Worm (Caenorhabditis elegans) whole organism, late embryonic: Measurements from ENCODE around the gene grsp-3.

Experiments used
- ceh-22 ChIP-seq: sonication (generic microtip); optimal IDR thresholded peaks from 2 replicates; lab custom pipeline; 2017; ENCODE audit warnings: missing biosample characterization, missing genetic modification characterization
- ceh-34 ChIP-seq: sonication (generic microtip); optimal IDR thresholded peaks from 2 replicates; lab custom pipeline; 2016; ENCODE audit warnings: mild to moderate bottlenecking, missing genetic modification characterization, missing compliant biosample characterization
- dve-1 ChIP-seq: sonication (generic microtip); optimal IDR thresholded peaks from 2 replicates; lab custom pipeline; 2017; ENCODE audit warnings: antibody characterized with exemption, mild to moderate bottlenecking, missing genetic modification characterization, missing compliant biosample characterization
- nfya-1 ChIP-seq: sonication (generic microtip); optimal IDR thresholded peaks from 2 replicates; lab custom pipeline; 2017; ENCODE audit warnings: missing genetic modification characterization, mild to moderate bottlenecking, missing compliant biosample characterization, antibody characterized with exemption, moderate library complexity
- pha-4 ChIP-seq: fragments of 150-350 bp; optimal IDR thresholded peaks from 2 replicates; lab custom pipeline; 2018; ENCODE audit warnings: missing biosample characterization, missing genetic modification reagents, missing genetic modification characterization
- sox-4 ChIP-seq: sonication (generic microtip); optimal IDR thresholded peaks from 2 replicates; lab custom pipeline; 2017; ENCODE audit warnings: mild to moderate bottlenecking, missing genetic modification characterization, inconsistent platforms, missing compliant biosample characterization
- unc-3 ChIP-seq, 2 experiments: fragments of 200-800 bp in 1 of 2; sonication (Bioruptor generic) in 1 of 2; sonication (generic microtip) in 1 of 2; conservative IDR thresholded peaks in 1 of 2; optimal IDR thresholded peaks in 1 of 2; 2 replicates each; pipeline versions ENCODE4 v1.3.6 to Lab custom; 2016 to 2022; ENCODE audit warnings: missing compliant biosample characterization in 2 of 2, missing genetic modification characterization in 2 of 2, missing genetic modification reagents in 1 of 2

DNA sequence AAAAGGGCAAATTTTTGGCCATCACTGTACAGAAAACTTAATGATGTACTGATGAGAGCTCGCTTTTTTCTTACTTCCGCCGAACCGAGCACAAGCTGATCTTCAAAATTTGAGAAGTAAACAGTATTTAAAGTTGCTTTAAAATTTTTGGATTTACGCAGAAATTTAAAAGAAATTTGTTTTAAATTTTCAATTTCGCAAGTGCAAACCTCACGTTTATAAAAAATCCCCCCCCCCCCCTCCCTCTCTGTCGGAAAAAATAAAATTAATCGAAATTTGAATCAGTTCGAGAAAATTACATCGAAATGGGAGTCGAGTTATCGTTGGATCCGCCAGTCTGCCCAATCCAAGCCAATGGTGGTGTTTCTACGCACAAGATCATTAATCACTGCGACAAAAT lies 21.6 kb upstream of the grsp-3 start, which contains the start of gene C34D4.3:
- TF ChIP-seq ceh-34 = no peak
- TF ChIP-seq unc-3 (GFP tag; conservative IDR thresholded peaks at IDR 0.05; lab: Robert Waterston, UW) = no peak
- no peak for TF ChIP-seq unc-3 (tag; optimal IDR thresholded peaks at IDR 0.05; lab: Kevin White, UChicago)
- no peak for TF ChIP-seq dve-1 (tag; lab: Kevin White, UChicago)
- TF ChIP-seq pha-4 (tag; lab: Kevin White, UChicago) = no peak
- no peak for TF ChIP-seq nfya-1 (tag; lab: Kevin White, UChicago)
- no peak for TF ChIP-seq ceh-22 (tag; lab: Kevin White, UChicago)
- TF ChIP-seq sox-4 (tag; lab: Kevin White, UChicago) = no peak
